Worm (Caenorhabditis elegans): Measurements from ENCODE around the gene nhr-136.

Gene nhr-136

DNA sequence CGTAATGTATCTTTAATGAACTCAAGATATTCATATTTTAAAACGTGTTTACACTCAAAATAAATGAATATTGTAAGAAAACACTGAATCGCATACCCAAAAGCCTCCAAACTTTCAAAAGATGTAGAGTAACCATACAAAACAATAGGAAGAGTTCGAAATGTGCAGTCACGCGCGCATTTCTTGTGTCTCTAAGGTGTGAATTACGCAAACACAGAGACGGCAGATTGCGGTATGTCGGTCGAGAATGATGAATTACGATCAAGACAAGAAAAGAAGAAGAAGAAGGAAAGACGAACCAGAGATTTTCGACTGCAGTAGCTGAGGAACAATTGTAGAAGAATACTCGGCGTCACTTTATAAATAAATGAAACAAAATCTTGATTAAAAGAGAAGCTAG is 4.5 kb downstream of the nhr-136 start, which contains the start of gene lhpp-1:
Gene lhpp-1, minus strand, starts transcription at position 354 of the 400 bp plus-strand sequence.
- peak; percentile 29 for TF ChIP-seq unc-55 (GFP tag; optimal IDR thresholded peaks at IDR 0.05)
- TF ChIP-seq mbf-1 (tag; optimal IDR thresholded peaks at IDR 0.05) = no peak
- no peak for TF ChIP-seq lin-13 (GFP tag; optimal IDR thresholded peaks at IDR 0.05)
- no peak for TF ChIP-seq sma-9 (GFP tag; optimal IDR thresholded peaks at IDR 0.05)
- TF ChIP-seq sma-9 (tag; optimal IDR thresholded peaks at IDR 0.05) = no peak
- no peak for TF ChIP-seq sem-4 (tag; optimal IDR thresholded peaks at IDR 0.05)
- peak; percentile 50 for TF ChIP-seq nhr-129 (tag; optimal IDR thresholded peaks at IDR 0.05)

DNA sequence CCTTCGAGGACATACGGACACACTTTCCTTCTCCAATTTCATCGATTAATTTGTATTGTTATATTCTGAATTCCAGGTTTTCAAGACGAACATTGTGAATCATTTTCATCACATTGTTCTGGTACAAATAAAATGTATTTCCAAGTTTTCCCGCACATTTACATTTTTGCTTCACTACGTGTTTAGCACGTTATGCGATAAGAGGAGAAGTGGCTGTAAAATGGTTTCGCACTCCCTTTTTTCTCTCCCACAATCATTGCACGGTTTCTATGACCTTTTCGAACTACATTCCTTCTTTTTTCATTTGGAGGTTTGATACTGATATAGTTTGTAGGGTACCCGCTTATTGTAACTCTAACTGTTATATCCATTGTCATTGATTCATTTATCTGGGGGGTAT is 6.8 kb downstream of the nhr-136 start:
- peak; percentile 64 for TF ChIP-seq fos-1 (tag; optimal IDR thresholded peaks at IDR 0.05)
- no peak for TF ChIP-seq nhr-12 (tag; optimal IDR thresholded peaks at IDR 0.05)
- TF ChIP-seq nhr-10 (tag; optimal IDR thresholded peaks at IDR 0.05) = no peak
- no peak for TF ChIP-seq lin-11 (tag; optimal IDR thresholded peaks at IDR 0.05)
- TF ChIP-seq ZK546.5 (tag; optimal IDR thresholded peaks at IDR 0.05) = no peak

DNA sequence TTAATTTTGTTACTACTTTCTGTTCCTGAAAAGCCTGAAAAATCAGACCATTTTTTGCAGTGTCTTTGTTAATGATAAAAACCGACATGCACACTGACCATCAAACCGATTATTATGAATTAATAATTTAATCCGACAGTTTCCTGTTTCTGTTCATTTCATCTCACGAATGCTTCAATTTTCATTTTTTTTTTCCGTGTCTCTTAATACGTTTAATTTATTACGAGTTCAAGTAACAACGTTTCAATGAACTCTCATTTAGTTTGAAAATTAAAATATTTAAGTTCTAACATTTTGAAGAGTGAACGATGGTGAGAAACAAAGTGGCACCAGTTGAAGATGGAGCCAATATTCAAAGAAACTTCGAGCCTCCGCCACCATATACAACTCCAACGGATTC is 7.8 kb downstream of the nhr-136 start, which contains the start of gene spin-1:
Gene spin-1, plus strand, starts transcription at position 301 of the 400 bp plus-strand sequence.
- TF ChIP-seq snpc-4 (tag; optimal IDR thresholded peaks at IDR 0.05) = no peak
- no peak for TF ChIP-seq alr-1 (tag; optimal IDR thresholded peaks at IDR 0.05)
- TF ChIP-seq nhr-77 (tag; optimal IDR thresholded peaks at IDR 0.05) = no peak
- TF ChIP-seq unc-39 (tag; optimal IDR thresholded peaks at IDR 0.05) = no peak
- TF ChIP-seq ZK546.5 (tag; optimal IDR thresholded peaks at IDR 0.05) = no peak
- TF ChIP-seq zag-1 (tag; optimal IDR thresholded peaks at IDR 0.05) = no peak
- no peak for TF ChIP-seq gmeb-1 (tag; optimal IDR thresholded peaks at IDR 0.05)
- TF ChIP-seq ceh-16 (tag; optimal IDR thresholded peaks at IDR 0.05) = no peak
- no peak for TF ChIP-seq ceh-82 (tag; optimal IDR thresholded peaks at IDR 0.05)
- no peak for TF ChIP-seq blmp-1 (tag; optimal IDR thresholded peaks at IDR 0.05; ENCODE audit: insufficient read depth)
- no peak for TF ChIP-seq ztf-4 (tag; optimal IDR thresholded peaks at IDR 0.05)
- TF ChIP-seq skn-1 (tag; optimal IDR thresholded peaks at IDR 0.05) = no peak
- no peak for TF ChIP-seq sma-9 (GFP tag; optimal IDR thresholded peaks at IDR 0.05)
- TF ChIP-seq sma-9 (tag; optimal IDR thresholded peaks at IDR 0.05) = no peak
- no peak for TF ChIP-seq dmd-4 (tag; optimal IDR thresholded peaks at IDR 0.05)
- no peak for TF ChIP-seq lsy-2 (tag; optimal IDR thresholded peaks at IDR 0.05)
- TF ChIP-seq aly-2 (tag; optimal IDR thresholded peaks at IDR 0.05) = no peak

DNA sequence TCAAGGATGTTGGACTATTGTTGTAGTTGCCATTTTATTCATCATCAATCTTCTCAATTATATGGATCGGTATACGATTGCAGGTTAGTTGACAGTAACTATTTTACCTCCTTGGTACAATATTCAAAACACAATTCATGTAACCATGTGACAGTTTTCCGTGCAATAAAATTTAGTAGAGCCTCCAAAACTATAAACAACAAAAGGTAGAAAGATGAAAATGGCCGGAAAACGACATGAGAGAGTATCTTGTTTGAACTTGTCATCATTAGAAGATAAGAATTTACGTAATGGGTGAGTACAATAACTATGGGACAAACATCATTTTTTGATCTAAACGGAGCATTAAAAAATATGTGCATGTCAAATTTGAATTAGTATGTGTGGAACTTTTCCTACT is 8.2 kb downstream of the nhr-136 start:
- TF ChIP-seq alr-1 (tag; optimal IDR thresholded peaks at IDR 0.05) (no peak), nhr-11 (tag; optimal IDR thresholded peaks at IDR 0.05) (no peak), sma-9 (GFP tag; optimal IDR thresholded peaks at IDR 0.05) (peak; percentile 20), sma-9 (tag; optimal IDR thresholded peaks at IDR 0.05) (no peak), sem-4 (tag; optimal IDR thresholded peaks at IDR 0.05) (no peak), ama-1 (optimal IDR thresholded peaks at IDR 0.05) (no peak)

DNA sequence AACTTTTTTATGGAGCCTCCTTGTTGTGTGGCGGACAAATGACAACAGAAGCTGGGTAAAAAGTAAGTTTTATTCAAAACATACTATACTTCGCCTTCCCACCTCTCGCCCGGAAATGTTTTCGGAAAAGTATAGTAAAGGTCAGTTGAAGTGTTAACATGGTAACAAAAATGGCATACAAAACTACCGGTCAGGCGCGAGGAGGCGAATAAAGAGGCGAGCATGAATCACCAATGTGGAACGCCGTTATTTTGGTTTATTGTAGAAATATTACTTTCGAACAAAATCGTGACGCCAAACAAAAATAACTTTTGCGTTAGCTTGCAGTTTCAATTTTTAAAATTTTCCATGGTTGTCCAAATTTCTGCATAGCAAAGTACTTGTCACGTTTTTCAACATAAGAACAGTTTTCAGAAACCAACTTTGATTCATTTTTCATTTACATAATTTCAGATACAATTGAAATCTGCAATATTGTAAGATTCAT is 10.7 kb downstream of the nhr-136 start, which contains the start of gene C13C4.8:
Gene C13C4.8, plus strand, starts transcription at position 437 of the 487 bp plus-strand sequence.
- TF ChIP-seq unc-39 (tag; optimal IDR thresholded peaks at IDR 0.05) (no peak), gmeb-1 (tag; optimal IDR thresholded peaks at IDR 0.05) (no peak), lin-13 (GFP tag; optimal IDR thresholded peaks at IDR 0.05) (no peak), lin-11 (tag; optimal IDR thresholded peaks at IDR 0.05) (no peak), ZK546.5 (tag; optimal IDR thresholded peaks at IDR 0.05) (no peak), unc-55 (GFP tag; optimal IDR thresholded peaks at IDR 0.05) (no peak), blmp-1 (tag; optimal IDR thresholded peaks at IDR 0.05; ENCODE audit: insufficient read depth) (no peak), egl-27 (tag; optimal IDR thresholded peaks at IDR 0.05) (no peak), R02D3.7 (tag; optimal IDR thresholded peaks at IDR 0.05) (no peak), zag-1 (tag; optimal IDR thresholded peaks at IDR 0.05) (no peak), nhr-10 (tag; optimal IDR thresholded peaks at IDR 0.05) (no peak), F13H6.1 (tag; optimal IDR thresholded peaks at IDR 0.05) (no peak), unc-62 (GFP tag; optimal IDR thresholded peaks at IDR 0.05) (no peak), nhr-129 (tag; optimal IDR thresholded peaks at IDR 0.05) (no peak)

DNA sequence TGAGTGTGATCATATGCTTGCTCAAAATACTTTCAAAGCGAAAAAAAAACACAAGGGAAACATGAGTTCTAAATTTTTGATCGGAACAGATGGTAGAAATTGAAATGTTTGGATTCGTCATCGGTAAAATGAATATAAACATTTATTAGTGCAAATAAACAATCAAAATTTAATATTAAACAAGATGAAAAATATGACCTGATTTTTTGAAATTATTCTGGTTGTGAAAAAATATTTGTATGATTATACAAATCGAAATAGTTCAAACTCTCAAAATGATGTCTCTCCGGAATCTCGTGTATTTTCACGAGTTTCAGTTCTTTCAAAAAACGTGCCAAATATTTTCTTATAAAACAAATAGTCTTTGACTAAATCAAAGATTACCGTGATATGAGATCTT is 13.4 kb downstream of the nhr-136 start, which contains the start of gene C13C4.7:
Gene C13C4.7, minus strand, starts transcription at position 101 of the 400 bp plus-strand sequence.
- TF ChIP-seq nhr-10 (tag; optimal IDR thresholded peaks at IDR 0.05) (no peak), snpc-4 (tag; optimal IDR thresholded peaks at IDR 0.05) (no peak), elt-1 (tag; optimal IDR thresholded peaks at IDR 0.05) (no peak), lin-13 (GFP tag; optimal IDR thresholded peaks at IDR 0.05) (no peak), unc-39 (tag; optimal IDR thresholded peaks at IDR 0.05) (no peak), lin-39 (tag; optimal IDR thresholded peaks at IDR 0.05) (no peak), crh-2 (tag; optimal IDR thresholded peaks at IDR 0.05) (no peak), mdl-1 (tag; optimal IDR thresholded peaks at IDR 0.05) (no peak), ZK546.5 (tag; optimal IDR thresholded peaks at IDR 0.05) (no peak), nhr-129 (tag; optimal IDR thresholded peaks at IDR 0.05) (no peak), unc-62 (GFP tag; optimal IDR thresholded peaks at IDR 0.05) (no peak), nhr-25 (tag; optimal IDR thresholded peaks at IDR 0.05) (no peak), ama-1 (optimal IDR thresholded peaks at IDR 0.05) (no peak), ceh-82 (tag; optimal IDR thresholded peaks at IDR 0.05) (no peak), egl-27 (tag; optimal IDR thresholded peaks at IDR 0.05) (no peak)

All from whole organism, L2 larva.